Worm (Caenorhabditis elegans) whole organism, mixed stage, embryonic: Measurements from ENCODE around the gene F23D12.3.

Source experiments
- M03D4.4 ChIP-seq: sonication (generic microtip); optimal IDR thresholded peaks from 2 replicates; lab custom pipeline; 2017; ENCODE audit warnings: mild to moderate bottlenecking, missing genetic modification characterization, missing compliant biosample characterization
- bed-3 ChIP-seq: fragments of 200-800 bp; sonication (Bioruptor generic); optimal IDR thresholded peaks from 3 replicates; lab custom pipeline; 2018; ENCODE audit warnings: mild to moderate bottlenecking, missing genetic modification characterization, moderate library complexity, missing compliant biosample characterization
- ceh-39 ChIP-seq: fragments of 150-350 bp; optimal IDR thresholded peaks from 2 replicates; lab custom pipeline; 2014; ENCODE audit warnings: missing biosample characterization, missing genetic modification characterization
- ceh-43 ChIP-seq: fragments of 200-800 bp; sonication (Bioruptor generic); optimal IDR thresholded peaks from 2 replicates; lab custom pipeline; 2018; ENCODE audit warnings: mild to moderate bottlenecking, missing genetic modification characterization, moderate library complexity, missing compliant biosample characterization
- ceh-83 ChIP-seq: fragments of 200-800 bp; sonication (Bioruptor generic); optimal IDR thresholded peaks from 2 replicates; lab custom pipeline; 2018; ENCODE audit warnings: mild to moderate bottlenecking, missing genetic modification characterization, missing compliant biosample characterization
- ces-1 ChIP-seq: fragments of 150-350 bp; optimal IDR thresholded peaks from 2 replicates; lab custom pipeline; 2014; ENCODE audit warnings: missing biosample characterization, missing genetic modification reagents, missing genetic modification characterization
- cnd-1 ChIP-seq: fragments of 200-800 bp; sonication (Bioruptor generic); optimal IDR thresholded peaks from 2 replicates; lab custom pipeline; 2018; ENCODE audit warnings: mild to moderate bottlenecking, missing genetic modification characterization, missing compliant biosample characterization
- drap-1 ChIP-seq: fragments of 200-800 bp; sonication (Bioruptor generic); optimal IDR thresholded peaks from 3 replicates; lab custom pipeline; 2018; ENCODE audit warnings: mild to moderate bottlenecking, missing genetic modification characterization, missing compliant biosample characterization
- elt-1 ChIP-seq: sonication (generic microtip); optimal IDR thresholded peaks from 2 replicates; lab custom pipeline; 2017; ENCODE audit warnings: missing genetic modification characterization, mild to moderate bottlenecking, missing compliant biosample characterization, antibody characterized with exemption, moderate library complexity, borderline replicate concordance; ENCODE audit not compliant: insufficient read depth
- elt-3 ChIP-seq: fragments of 150-350 bp; optimal IDR thresholded peaks from 2 replicates; lab custom pipeline; 2014; ENCODE audit warnings: missing biosample characterization, missing genetic modification characterization
- flh-1 ChIP-seq: fragments of 200-800 bp; sonication (Bioruptor generic); optimal IDR thresholded peaks from 2 replicates; lab custom pipeline; 2018; ENCODE audit warnings: mild to moderate bottlenecking, missing genetic modification characterization, moderate library complexity, missing compliant biosample characterization
- hlh-1 ChIP-seq: fragments of 150-350 bp; optimal IDR thresholded peaks from 2 replicates; lab custom pipeline; 2014; ENCODE audit warnings: missing biosample characterization, missing genetic modification reagents, missing genetic modification characterization
- lin-13 ChIP-seq: fragments of 150-350 bp; optimal IDR thresholded peaks from 2 replicates; lab custom pipeline; 2014; ENCODE audit warnings: missing biosample characterization, missing genetic modification characterization
- lin-32 ChIP-seq: fragments of 200-800 bp; sonication (Bioruptor generic); optimal IDR thresholded peaks from 2 replicates; lab custom pipeline; 2018; ENCODE audit warnings: mild to moderate bottlenecking, missing genetic modification characterization, missing compliant biosample characterization
- lsy-2 ChIP-seq: fragments of 150-350 bp; optimal IDR thresholded peaks from 2 replicates; lab custom pipeline; 2014; ENCODE audit warnings: missing biosample characterization, missing genetic modification characterization
- mab-5 ChIP-seq: fragments of 150-350 bp; optimal IDR thresholded peaks from 2 replicates; lab custom pipeline; 2014; ENCODE audit warnings: missing biosample characterization, missing genetic modification characterization
- mep-1 ChIP-seq: fragments of 150-350 bp; optimal IDR thresholded peaks from 2 replicates; lab custom pipeline; 2017; ENCODE audit warnings: missing biosample characterization, missing genetic modification reagents, missing genetic modification characterization, inconsistent platforms
- mls-2 ChIP-seq: sonication (generic microtip); optimal IDR thresholded peaks from 2 replicates; lab custom pipeline; 2016; ENCODE audit warnings: mild to moderate bottlenecking, missing genetic modification characterization, moderate library complexity, missing compliant biosample characterization
- nhr-12 ChIP-seq: fragments of 150-350 bp; optimal IDR thresholded peaks from 2 replicates; lab custom pipeline; 2014; ENCODE audit warnings: missing biosample characterization, missing genetic modification characterization
- nhr-2 ChIP-seq: fragments of 150-350 bp; optimal IDR thresholded peaks from 2 replicates; lab custom pipeline; 2014; ENCODE audit warnings: missing biosample characterization, missing genetic modification characterization
- nhr-237 ChIP-seq: fragments of 150-350 bp; optimal IDR thresholded peaks from 2 replicates; lab custom pipeline; 2014; ENCODE audit warnings: missing biosample characterization, missing genetic modification characterization
- nhr-28 ChIP-seq: fragments of 150-350 bp; optimal IDR thresholded peaks from 2 replicates; lab custom pipeline; 2014; ENCODE audit warnings: missing biosample characterization, missing genetic modification characterization
- nhr-76 ChIP-seq: sonication (generic microtip); optimal IDR thresholded peaks from 2 replicates; lab custom pipeline; 2017; ENCODE audit warnings: missing biosample characterization, missing genetic modification characterization
- pha-4 ChIP-seq: fragments of 150-350 bp; optimal IDR thresholded peaks from 2 replicates; lab custom pipeline; 2018; ENCODE audit warnings: missing biosample characterization, missing genetic modification reagents, missing genetic modification characterization
- snpc-4 ChIP-seq: fragments of 150-350 bp; optimal IDR thresholded peaks from 2 replicates; lab custom pipeline; 2014; ENCODE audit warnings: missing biosample characterization, missing genetic modification characterization
- sptf-1 ChIP-seq: sonication (generic microtip); optimal IDR thresholded peaks from 2 replicates; lab custom pipeline; 2017; ENCODE audit warnings: mild to moderate bottlenecking, missing genetic modification characterization, moderate library complexity, missing compliant biosample characterization
- tbx-8 ChIP-seq: fragments of 200-800 bp; sonication (Bioruptor generic); optimal IDR thresholded peaks from 2 replicates; lab custom pipeline; 2018; ENCODE audit warnings: mild to moderate bottlenecking, missing genetic modification characterization, moderate library complexity, missing compliant biosample characterization
- unc-39 ChIP-seq: fragments of 150-350 bp; optimal IDR thresholded peaks from 2 replicates; lab custom pipeline; 2014; ENCODE audit warnings: missing biosample characterization, missing genetic modification characterization
- unc-62 ChIP-seq: fragments of 150-350 bp; optimal IDR thresholded peaks from 2 replicates; lab custom pipeline; 2014; ENCODE audit warnings: missing biosample characterization, missing genetic modification reagents, missing genetic modification characterization
- zip-8 ChIP-seq: fragments of 150-350 bp; optimal IDR thresholded peaks from 2 replicates; lab custom pipeline; 2014; ENCODE audit warnings: missing biosample characterization, missing genetic modification characterization
- ztf-11 ChIP-seq: fragments of 150-350 bp; optimal IDR thresholded peaks from 2 replicates; lab custom pipeline; 2014; ENCODE audit warnings: missing biosample characterization, missing genetic modification characterization

The F23D12.3 gene

DNA sequence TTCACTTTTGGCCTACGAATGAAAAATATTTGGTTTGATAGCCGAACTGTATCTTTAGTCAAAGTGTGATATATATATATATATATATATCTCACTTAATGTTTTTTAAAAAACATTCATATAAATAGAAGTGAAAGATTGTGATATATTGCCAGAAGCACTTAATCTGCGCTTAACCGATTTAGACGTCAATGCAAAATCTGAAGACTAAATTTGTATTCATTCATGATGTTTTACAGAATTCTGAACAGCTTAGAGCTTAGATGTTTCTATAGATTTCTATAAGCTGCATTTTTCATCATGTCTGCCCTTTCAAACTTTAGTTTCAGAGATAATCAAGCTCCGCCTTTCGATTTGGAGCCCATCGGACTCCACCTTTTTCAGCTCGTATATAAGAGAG lies at the start of gene F23D12.3:
Gene F23D12.3 (plus strand): TSS at position 301 of the 400 bp plus-strand sequence.
- TF ChIP-seq lsy-2 (tag; lab: Kevin White, UChicago) (no peak), zip-8 (no peak), nhr-28 (tag; lab: Kevin White, UChicago) (no peak), ceh-43 (GFP tag; lab: Kevin White, UChicago) (no peak), unc-39 (tag; lab: Kevin White, UChicago) (no peak), sptf-1 (tag; lab: Kevin White, UChicago) (no peak), nhr-76 (no peak), lin-13 (tag; lab: Kevin White, UChicago) (no peak), mls-2 (tag; lab: Kevin White, UChicago) (no peak), ceh-39 (tag; lab: Kevin White, UChicago) (no peak), ceh-83 (GFP tag; lab: Kevin White, UChicago) (no peak), elt-1 (no peak), flh-1 (GFP tag; lab: Kevin White, UChicago) (no peak), mep-1 (tag; lab: Kevin White, UChicago) (no peak)

- TF ChIP-seq flh-1 (GFP tag; lab: Kevin White, UChicago) (no peak), ztf-11 (no peak), pha-4 (tag; lab: Kevin White, UChicago) (no peak), lin-13 (tag; lab: Kevin White, UChicago) (no peak), nhr-237 (no peak), unc-62 (GFP tag; lab: Kevin White, UChicago) (no peak), hlh-1 (tag; lab: Kevin White, UChicago) (no peak), mep-1 (tag; lab: Kevin White, UChicago) (no peak), bed-3 (GFP tag; lab: Kevin White, UChicago) (no peak), cnd-1 (tag; lab: Kevin White, UChicago) (no peak)
Measured at ce11 chrX:14395267-14395666, 47.2 kb upstream of the F23D12.3 start, which contains the start of gene Y60A9.1. Y60A9.1 (minus strand) TSS chrX:14395367.

DNA sequence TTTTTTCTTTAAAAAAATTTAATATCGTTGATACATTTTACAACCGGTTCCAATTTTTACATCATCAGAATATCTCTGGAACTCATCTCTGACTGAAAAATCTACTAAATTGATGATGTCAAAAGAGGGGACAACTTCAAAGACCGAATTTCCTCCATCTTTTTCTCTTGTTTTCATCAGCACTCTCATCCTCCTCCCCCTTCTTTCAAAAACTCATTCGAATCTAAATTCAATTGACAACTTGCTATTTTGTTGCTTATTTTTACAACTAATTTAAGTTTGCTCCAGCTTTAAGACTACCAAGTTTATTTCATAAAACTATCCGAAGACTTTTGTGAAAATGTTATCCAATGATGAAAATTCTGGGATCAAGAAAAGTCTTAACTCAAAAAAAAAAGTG lies 43.4 kb upstream of the F23D12.3 start:
- TF ChIP-seq ceh-83 (GFP tag; lab: Kevin White, UChicago) (no peak), ces-1 (GFP tag; lab: Kevin White, UChicago) (peak; percentile 16)

DNA sequence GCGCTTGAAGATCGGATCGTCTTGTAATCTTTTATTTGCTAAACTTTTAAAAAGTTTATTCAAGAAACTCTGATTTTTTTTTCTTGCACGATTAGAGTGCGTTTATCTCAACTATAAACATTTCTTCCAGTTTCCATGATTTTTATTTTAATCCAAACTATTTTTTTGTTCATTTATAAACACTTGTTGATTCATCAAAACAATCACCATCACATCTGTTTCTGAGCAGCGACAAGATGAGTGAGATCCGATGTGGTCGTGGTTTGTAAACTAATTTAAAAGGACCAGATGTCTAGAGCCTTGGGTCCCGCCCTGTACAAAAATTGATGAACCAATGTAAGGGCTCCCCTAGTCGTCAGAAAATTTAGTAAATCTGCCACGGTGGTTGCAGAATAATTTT lies 41.2 kb upstream of the F23D12.3 start:
- TF ChIP-seq tbx-8 (GFP tag; lab: Kevin White, UChicago), result no peak
- no peak for TF ChIP-seq hlh-1 (tag; lab: Kevin White, UChicago)
- TF ChIP-seq bed-3 (GFP tag; lab: Kevin White, UChicago), result no peak
- TF ChIP-seq elt-1, result no peak

ce11 chrX:14405817-14406216 lies 36.6 kb upstream of the F23D12.3 start, which contains the start of gene frpr-17:
frpr-17 (plus strand) TSS chrX:14406117.
- TF ChIP-seq sptf-1 (tag; lab: Kevin White, UChicago) (no peak), ceh-83 (GFP tag; lab: Kevin White, UChicago) (no peak)

- no peak for TF ChIP-seq nhr-12 (tag; lab: Kevin White, UChicago)
- TF ChIP-seq ceh-83 (GFP tag; lab: Kevin White, UChicago), result no peak
- no peak for TF ChIP-seq ztf-11
- TF ChIP-seq nhr-28 (tag; lab: Kevin White, UChicago), result no peak
- no peak for TF ChIP-seq M03D4.4
- TF ChIP-seq unc-62 (GFP tag; lab: Kevin White, UChicago), result no peak
- no peak for TF ChIP-seq nhr-76
- no peak for TF ChIP-seq flh-1 (GFP tag; lab: Kevin White, UChicago)
- no peak for TF ChIP-seq nhr-2 (tag; lab: Kevin White, UChicago)
- no peak for TF ChIP-seq tbx-8 (GFP tag; lab: Kevin White, UChicago)
Measured at ce11 chrX:14412774-14413173, 29.6 kb upstream of the F23D12.3 start, which contains the start of gene fbxa-179. fbxa-179 (minus strand) TSS chrX:14412874.

- TF ChIP-seq elt-3 (tag; lab: Kevin White, UChicago) (no peak), ces-1 (GFP tag; lab: Kevin White, UChicago) (no peak), mep-1 (tag; lab: Kevin White, UChicago) (no peak), sptf-1 (tag; lab: Kevin White, UChicago) (no peak), flh-1 (GFP tag; lab: Kevin White, UChicago) (no peak), tbx-8 (GFP tag; lab: Kevin White, UChicago) (no peak), drap-1 (GFP tag; lab: Kevin White, UChicago) (no peak), nhr-12 (tag; lab: Kevin White, UChicago) (no peak), ceh-83 (GFP tag; lab: Kevin White, UChicago) (no peak), nhr-2 (tag; lab: Kevin White, UChicago) (no peak), mab-5 (tag; lab: Kevin White, UChicago) (no peak), mls-2 (tag; lab: Kevin White, UChicago) (no peak), unc-39 (tag; lab: Kevin White, UChicago) (no peak), pha-4 (tag; lab: Kevin White, UChicago) (no peak), snpc-4 (tag; lab: Kevin White, UChicago) (no peak), lin-32 (no peak), ceh-39 (tag; lab: Kevin White, UChicago) (no peak), ztf-11 (no peak)
Measured at ce11 chrX:14415641-14416040, 26.8 kb upstream of the F23D12.3 start, which contains the start of gene F23D12.10. F23D12.10 (minus strand) TSS chrX:14415741.
